Fruit fly (Drosophila melanogaster) whole organism, adult: ENCODE data around the gene Sfp77F.

Experiments
- CG11617 ChIP-seq: fragments of 200-800 bp; sonication (Bioruptor generic); optimal IDR thresholded peaks from 2 replicates; lab custom pipeline; 2017; ENCODE audit warnings: mild to moderate bottlenecking, missing biosample characterization, missing genetic modification reagents, missing genetic modification characterization
- CG12768 ChIP-seq: fragments of 200-800 bp; sonication (Bioruptor generic); optimal IDR thresholded peaks from 2 replicates; lab custom pipeline; 2017; ENCODE audit warnings: missing biosample characterization, missing genetic modification characterization, mild to moderate bottlenecking, moderate library complexity, missing genetic modification reagents
- CG14711 ChIP-seq: fragments of 200-800 bp; sonication (Bioruptor generic); optimal IDR thresholded peaks from 2 replicates; lab custom pipeline; 2018; ENCODE audit warnings: missing biosample characterization, mild to moderate bottlenecking, missing genetic modification characterization, moderate library complexity
- CG1620 ChIP-seq: fragments of 200-800 bp; sonication (Bioruptor generic); optimal IDR thresholded peaks from 2 replicates; lab custom pipeline; 2016; ENCODE audit warnings: missing biosample characterization, missing genetic modification characterization
- CG33017 ChIP-seq: fragments of 200-800 bp; sonication (Bioruptor generic); optimal IDR thresholded peaks from 2 replicates; lab custom pipeline; 2018; ENCODE audit warnings: missing biosample characterization, mild to moderate bottlenecking, missing genetic modification characterization, moderate library complexity
- CG5204 ChIP-seq: fragments of 200-800 bp; sonication (Bioruptor generic); optimal IDR thresholded peaks from 2 replicates; lab custom pipeline; 2016; ENCODE audit warnings: missing biosample characterization, missing genetic modification characterization
- CG7045 ChIP-seq: fragments of 200-800 bp; sonication (Bioruptor generic); optimal IDR thresholded peaks from 2 replicates; lab custom pipeline; 2017; ENCODE audit warnings: missing biosample characterization, mild to moderate bottlenecking, missing genetic modification characterization
- CG7101 ChIP-seq: fragments of 200-800 bp; sonication (Bioruptor generic); optimal IDR thresholded peaks from 2 replicates; lab custom pipeline; 2018; ENCODE audit warnings: missing biosample characterization, mild to moderate bottlenecking, missing genetic modification characterization, moderate library complexity
- Clk ChIP-seq: fragments of 200-800 bp; sonication (Bioruptor generic); optimal IDR thresholded peaks from 2 replicates; lab custom pipeline; 2017; ENCODE audit warnings: missing biosample characterization, missing genetic modification characterization
- Crg-1 ChIP-seq: fragments of 200-800 bp; sonication (Bioruptor generic); optimal IDR thresholded peaks from 2 replicates; lab custom pipeline; 2016; ENCODE audit warnings: missing biosample characterization, missing genetic modification characterization
- Hr96 ChIP-seq: fragments of 200-800 bp; sonication (Bioruptor generic); optimal IDR thresholded peaks from 2 replicates; lab custom pipeline; 2016; ENCODE audit warnings: missing biosample characterization, missing genetic modification characterization
- Mnt ChIP-seq: fragments of 200-800 bp; sonication (Bioruptor generic); optimal IDR thresholded peaks from 2 replicates; lab custom pipeline; 2016; ENCODE audit warnings: missing biosample characterization, mild to moderate bottlenecking, missing genetic modification characterization
- bab1 ChIP-seq: fragments of 200-800 bp; sonication (Bioruptor generic); optimal IDR thresholded peaks from 3 replicates; lab custom pipeline; 2019; ENCODE audit warnings: missing biosample characterization, mild to moderate bottlenecking, missing genetic modification characterization, moderate library complexity
- cic ChIP-seq: fragments of 200-800 bp; sonication (Bioruptor generic); optimal IDR thresholded peaks from 2 replicates; lab custom pipeline; 2017; ENCODE audit warnings: missing biosample characterization, mild to moderate bottlenecking, missing genetic modification characterization, moderate library complexity
- cnc ChIP-seq, 2 experiments: fragments of >200 bp; optimal IDR thresholded peaks; 2 replicates each; lab custom pipeline; 2017
- kay ChIP-seq: fragments of 200-800 bp; sonication (Bioruptor generic); peaks from one replicate; lab custom pipeline; 2016; ENCODE audit warnings: missing biosample characterization, missing genetic modification characterization, borderline replicate concordance
- ovo ChIP-seq: fragments of 200-800 bp; sonication (Bioruptor generic); optimal IDR thresholded peaks from 2 replicates; lab custom pipeline; 2016; ENCODE audit warnings: missing biosample characterization, missing genetic modification characterization
- pad ChIP-seq: fragments of 200-800 bp; sonication (Bioruptor generic); optimal IDR thresholded peaks from 3 replicates; lab custom pipeline; 2017; ENCODE audit warnings: missing biosample characterization, missing genetic modification characterization, mild to moderate bottlenecking, moderate library complexity, missing genetic modification reagents
- tj ChIP-seq: fragments of 200-800 bp; sonication (Bioruptor generic); optimal IDR thresholded peaks from 3 replicates; lab custom pipeline; 2017; ENCODE audit warnings: missing biosample characterization, mild to moderate bottlenecking, missing genetic modification characterization, moderate library complexity
- toe ChIP-seq: fragments of 200-800 bp; sonication (Bioruptor generic); optimal IDR thresholded peaks from 2 replicates; lab custom pipeline; 2016; ENCODE audit warnings: missing biosample characterization, missing genetic modification characterization

Gene Sfp77F

DNA sequence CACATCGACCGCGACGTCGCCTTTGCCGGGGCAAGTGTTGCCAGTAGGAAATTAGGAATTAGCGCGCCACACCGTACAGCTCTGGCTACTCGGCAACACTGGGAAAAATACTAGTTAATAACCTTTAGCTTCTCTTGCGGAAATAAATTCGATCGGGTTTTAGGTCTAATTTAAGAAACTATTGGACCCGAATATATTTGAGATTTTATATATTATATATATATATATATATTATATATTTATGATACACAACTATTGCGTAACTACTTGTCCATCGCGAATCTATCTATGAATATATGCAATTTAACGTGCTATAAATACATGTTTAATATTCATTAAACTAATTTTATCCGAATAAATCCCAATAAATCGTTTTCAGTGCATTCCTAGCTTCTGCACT is 17.2 kb upstream of the Sfp77F start:
- no peak for TF ChIP-seq CG12768
- TF ChIP-seq Clk: no peak
- no peak for TF ChIP-seq toe (GFP tag; lab: Kevin White, UChicago)
- TF ChIP-seq CG7101 (tag; lab: Kevin White, UChicago): no peak
- TF ChIP-seq Hr96 (GFP tag; lab: Kevin White, UChicago): no peak
- TF ChIP-seq CG11617 (GFP tag; lab: Kevin White, UChicago): no peak
- TF ChIP-seq pad (GFP tag; lab: Kevin White, UChicago): no peak
- no peak for TF ChIP-seq bab1 (GFP tag; lab: Kevin White, UChicago)
- TF ChIP-seq CG14711 (tag; lab: Kevin White, UChicago): no peak
- TF ChIP-seq ovo (GFP tag; lab: Kevin White, UChicago): no peak
- TF ChIP-seq cnc (optimal IDR thresholded peaks at IDR 0.05; lab: Kevin White, UChicago): no peak
- no peak for TF ChIP-seq CG7045
- no peak for TF ChIP-seq CG33017
- TF ChIP-seq kay (GFP tag; lab: Kevin White, UChicago): no peak
- no peak for TF ChIP-seq cic (GFP tag; lab: Kevin White, UChicago)
- no peak for TF ChIP-seq CG1620
- TF ChIP-seq tj: no peak
- TF ChIP-seq CG5204 (GFP tag; lab: Kevin White, UChicago): no peak
- TF ChIP-seq Mnt (GFP tag; lab: Kevin White, UChicago): no peak

DNA sequence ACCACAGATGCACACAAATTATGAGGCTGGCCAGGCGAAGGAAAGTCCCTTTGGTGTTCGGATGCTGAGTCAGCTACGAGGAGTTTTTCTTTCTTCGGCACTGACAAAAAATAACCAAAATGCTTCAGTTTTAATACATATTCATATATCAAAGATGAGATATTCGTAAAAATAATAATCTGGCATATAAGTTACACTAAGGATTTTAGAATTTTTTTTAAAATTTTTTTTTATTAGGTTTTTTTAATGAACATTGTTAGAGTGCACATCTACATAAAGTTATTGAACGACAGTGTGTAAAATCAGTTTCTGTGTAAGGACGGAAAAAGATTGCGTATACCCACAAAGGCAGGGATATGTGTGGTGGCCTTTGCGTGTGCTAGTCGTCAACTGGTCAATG is 9.7 kb upstream of the Sfp77F start:
- TF ChIP-seq tj: no peak
- no peak for TF ChIP-seq Clk
- TF ChIP-seq Mnt (GFP tag; lab: Kevin White, UChicago): no peak
- TF ChIP-seq CG1620: no peak
- no peak for TF ChIP-seq CG7045
- no peak for TF ChIP-seq cic (GFP tag; lab: Kevin White, UChicago)
- TF ChIP-seq CG12768: no peak

DNA sequence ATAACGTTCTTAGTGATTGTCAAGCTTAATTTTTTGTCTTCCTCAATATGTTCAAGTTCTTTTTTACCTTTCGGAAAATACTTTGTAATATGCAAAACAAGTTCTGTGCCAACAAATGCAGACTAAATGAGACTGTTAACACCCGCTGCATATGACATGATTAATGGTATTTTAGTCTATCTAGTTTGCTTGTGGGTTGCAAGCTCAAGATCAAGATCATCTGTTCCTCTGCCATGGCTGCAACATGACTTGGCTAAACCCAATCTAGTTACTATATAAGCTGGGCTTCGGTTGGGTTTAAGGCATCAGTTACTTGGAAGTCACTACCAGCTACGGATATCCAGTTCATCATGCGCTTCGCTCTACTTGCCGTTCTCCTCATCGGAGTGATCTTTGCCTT is 8.3 kb upstream of the Sfp77F start, which contains the start of gene CG11458:
Gene CG11458, plus strand, starts transcription at position 301 of the 400 bp plus-strand sequence.
- no peak for TF ChIP-seq Mnt (GFP tag; lab: Kevin White, UChicago)
- TF ChIP-seq Clk: no peak
- no peak for TF ChIP-seq bab1 (GFP tag; lab: Kevin White, UChicago)

DNA sequence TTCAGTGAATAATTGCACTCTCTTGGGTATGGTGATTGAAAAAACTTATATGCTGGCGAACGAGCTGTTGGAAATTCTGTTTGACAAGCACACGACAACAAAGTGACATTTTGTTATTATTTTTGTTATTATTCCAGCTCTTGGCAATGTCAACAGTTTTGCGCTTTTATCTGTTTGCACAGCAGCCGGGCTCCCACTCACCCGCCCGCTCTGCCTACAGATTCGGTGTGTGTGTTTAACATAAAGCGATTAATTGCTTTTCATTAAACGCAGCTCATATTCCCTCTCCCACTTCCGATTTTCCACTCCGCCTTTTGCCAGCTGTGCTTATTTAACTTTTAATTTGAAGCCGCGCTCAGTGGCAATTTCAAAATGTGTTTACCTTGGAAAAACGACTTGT is 3.8 kb upstream of the Sfp77F start:
- TF ChIP-seq cnc (optimal IDR thresholded peaks at IDR 0.05; lab: Kevin White, UChicago): no peak
- TF ChIP-seq ovo (GFP tag; lab: Kevin White, UChicago): no peak
- TF ChIP-seq cic (GFP tag; lab: Kevin White, UChicago): no peak
- TF ChIP-seq Clk: no peak
- no peak for TF ChIP-seq CG1620
- TF ChIP-seq CG7101 (tag; lab: Kevin White, UChicago): no peak
- no peak for TF ChIP-seq CG11617 (GFP tag; lab: Kevin White, UChicago)
- TF ChIP-seq bab1 (GFP tag; lab: Kevin White, UChicago): no peak
- TF ChIP-seq CG5204 (GFP tag; lab: Kevin White, UChicago): no peak
- no peak for TF ChIP-seq CG33017
- no peak for TF ChIP-seq CG7045
- no peak for TF ChIP-seq pad (GFP tag; lab: Kevin White, UChicago)
- no peak for TF ChIP-seq Crg-1 (GFP tag; lab: Kevin White, UChicago)
- no peak for TF ChIP-seq Hr96 (GFP tag; lab: Kevin White, UChicago)
- TF ChIP-seq CG12768: no peak

DNA sequence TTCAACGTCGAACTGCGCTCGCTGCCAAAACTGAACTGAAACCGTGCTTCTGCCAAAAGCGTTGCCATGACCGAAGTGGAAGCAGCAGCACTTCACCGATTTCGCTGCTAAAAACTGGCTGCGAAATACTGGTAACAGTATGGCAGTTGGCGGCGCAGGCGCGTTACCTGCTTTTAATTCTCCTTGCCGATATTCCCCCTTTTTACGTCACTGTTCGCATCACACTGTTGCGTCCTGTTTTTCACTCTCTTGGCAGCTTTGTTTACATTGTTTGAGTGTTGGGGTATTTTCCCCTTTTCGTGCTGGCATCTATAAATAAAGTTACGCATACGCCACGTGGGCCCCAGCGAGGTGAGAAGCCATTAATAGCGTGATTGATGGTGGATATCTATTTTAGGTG is 12.0 kb downstream of the Sfp77F start, which contains the start of gene CG32432:
Gene CG32432, minus strand, starts transcription at position 17 of the 400 bp plus-strand sequence.
- TF ChIP-seq pad (GFP tag; lab: Kevin White, UChicago) (peak; percentile 76), Mnt (GFP tag; lab: Kevin White, UChicago) (no peak)

DNA sequence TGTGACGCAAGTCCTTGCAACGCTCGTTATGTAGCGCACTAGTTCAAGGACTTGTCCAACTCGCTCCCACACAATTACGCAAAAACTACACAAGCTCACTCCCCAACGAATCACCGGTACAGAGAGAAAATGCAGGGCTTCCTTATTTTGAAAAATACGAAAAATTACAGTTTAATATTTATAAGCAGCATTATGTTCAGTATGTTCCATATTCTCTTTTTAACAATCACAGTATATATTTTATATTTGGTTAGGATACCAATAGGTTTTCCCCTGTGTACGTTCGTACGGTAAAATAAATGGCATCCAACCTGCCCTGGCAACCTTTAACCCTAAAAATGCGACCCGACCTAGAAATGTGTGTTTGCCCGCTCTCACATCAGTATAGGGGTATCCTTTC is 13.2 kb downstream of the Sfp77F start:
- TF ChIP-seq CG12768 (no peak), CG7045 (peak; percentile 54), CG1620 (no peak), ovo (GFP tag; lab: Kevin White, UChicago) (no peak), CG33017 (no peak), kay (GFP tag; lab: Kevin White, UChicago) (no peak), CG5204 (GFP tag; lab: Kevin White, UChicago) (peak; percentile 10)

DNA sequence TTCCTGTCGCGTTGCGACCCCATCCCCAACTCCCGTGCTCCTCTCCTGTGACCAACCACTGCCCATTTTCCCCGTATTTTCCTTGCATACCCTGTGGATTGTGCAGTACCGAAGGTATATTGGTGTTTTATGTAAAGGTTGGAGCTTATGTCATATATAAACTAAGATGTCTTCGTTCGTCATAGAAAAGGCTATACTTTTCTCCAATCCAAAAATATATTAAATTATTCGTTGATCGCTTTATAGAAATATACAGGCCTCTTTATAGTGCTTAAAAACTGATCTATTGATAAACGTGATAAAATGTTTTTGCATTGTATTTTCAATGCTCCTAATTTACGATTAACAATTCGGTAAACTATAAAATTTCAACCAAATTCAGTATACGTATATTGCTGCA is 28.2 kb downstream of the Sfp77F start:
- TF ChIP-seq CG7101 (tag; lab: Kevin White, UChicago) (no peak), bab1 (GFP tag; lab: Kevin White, UChicago) (no peak), ovo (GFP tag; lab: Kevin White, UChicago) (no peak), cic (GFP tag; lab: Kevin White, UChicago) (no peak), Crg-1 (GFP tag; lab: Kevin White, UChicago) (no peak), CG1620 (no peak), toe (GFP tag; lab: Kevin White, UChicago) (no peak), CG14711 (tag; lab: Kevin White, UChicago) (no peak), tj (no peak), CG12768 (no peak), Clk (no peak), CG33017 (no peak), kay (GFP tag; lab: Kevin White, UChicago) (no peak), CG5204 (GFP tag; lab: Kevin White, UChicago) (no peak), CG7045 (no peak), cnc (optimal IDR thresholded peaks at IDR 0.05; lab: Kevin White, UChicago) (no peak), Hr96 (GFP tag; lab: Kevin White, UChicago) (no peak)
